Worm (Caenorhabditis elegans) whole organism, L3 larva: Measurements from ENCODE around the gene nhr-71.
A peak's percentile ranks its signal among the peaks of the same experiment; 100 is the strongest.

ENCODE experiments used
- aly-2 ChIP-seq: fragments of 150-350 bp; optimal IDR thresholded peaks from 2 replicates; lab custom pipeline; 2014; ENCODE audit warnings: missing biosample characterization, missing genetic modification characterization
- ceh-16 ChIP-seq: sonication (generic microtip); optimal IDR thresholded peaks from 2 replicates; lab custom pipeline; 2017; ENCODE audit warnings: missing biosample characterization, missing genetic modification characterization
- ceh-28 ChIP-seq: fragments of 150-350 bp; optimal IDR thresholded peaks from 2 replicates; lab custom pipeline; 2014; ENCODE audit warnings: missing biosample characterization, missing genetic modification reagents, missing genetic modification characterization
- ceh-82 ChIP-seq: fragments of 150-350 bp; optimal IDR thresholded peaks from 2 replicates; lab custom pipeline; 2014; ENCODE audit warnings: missing biosample characterization, missing genetic modification characterization
- egl-27 ChIP-seq: sonication (generic microtip); optimal IDR thresholded peaks from 4 replicates; lab custom pipeline; 2017; ENCODE audit warnings: missing biosample characterization, missing genetic modification reagents, missing genetic modification characterization
- egl-5 ChIP-seq: fragments of 150-350 bp; optimal IDR thresholded peaks from 2 replicates; lab custom pipeline; 2017; ENCODE audit warnings: missing biosample characterization, missing genetic modification reagents, missing genetic modification characterization, inconsistent platforms
- elt-2 ChIP-seq: sonication (generic microtip); optimal IDR thresholded peaks from 2 replicates; lab custom pipeline; 2016; ENCODE audit warnings: missing genetic modification reagents, mild to moderate bottlenecking, missing genetic modification characterization, missing compliant biosample characterization
- elt-3 ChIP-seq, 3 experiments: fragments of 150-350 bp in 1 of 3; sonication (generic microtip) in 2 of 3; optimal IDR thresholded peaks; 2 replicates in 2 of 3; 4 replicates in 1 of 3; lab custom pipeline; 2014 to 2017; ENCODE audit warnings: missing biosample characterization in 3 of 3, missing genetic modification characterization in 3 of 3
- eor-1 ChIP-seq, 2 experiments: fragments of 150-350 bp; optimal IDR thresholded peaks; 2 replicates each; lab custom pipeline; 2014 to 2018; ENCODE audit warnings: missing biosample characterization in 2 of 2, missing genetic modification characterization in 2 of 2
- fkh-2 ChIP-seq: fragments of 150-350 bp; optimal IDR thresholded peaks from 2 replicates; lab custom pipeline; 2014; ENCODE audit warnings: missing biosample characterization, missing genetic modification reagents, missing genetic modification characterization
- fos-1 ChIP-seq: fragments of 150-350 bp; optimal IDR thresholded peaks from 2 replicates; lab custom pipeline; 2014; ENCODE audit warnings: missing biosample characterization, missing genetic modification characterization
- hmg-11 ChIP-seq: sonication (generic microtip); optimal IDR thresholded peaks from 2 replicates; lab custom pipeline; 2016; ENCODE audit warnings: missing genetic modification characterization, missing compliant biosample characterization
- jun-1 ChIP-seq: fragments of 150-350 bp; optimal IDR thresholded peaks from 2 replicates; lab custom pipeline; 2014; ENCODE audit warnings: missing biosample characterization, missing genetic modification reagents, missing genetic modification characterization
- lin-15B ChIP-seq: fragments of 150-350 bp; optimal IDR thresholded peaks from 2 replicates; lab custom pipeline; 2014; ENCODE audit warnings: missing biosample characterization, missing genetic modification characterization
- mml-1 ChIP-seq: fragments of 150-350 bp; sonication (generic microtip); optimal IDR thresholded peaks from 3 replicates; lab custom pipeline; 2014; ENCODE audit warnings: missing biosample characterization, missing genetic modification characterization
- nfya-1 ChIP-seq: sonication (generic microtip); optimal IDR thresholded peaks from 2 replicates; lab custom pipeline; 2017; ENCODE audit warnings: missing genetic modification characterization, mild to moderate bottlenecking, missing compliant biosample characterization, antibody characterized with exemption, moderate library complexity; ENCODE audit not compliant: insufficient read depth
- nhr-11 ChIP-seq: fragments of 150-350 bp; optimal IDR thresholded peaks from 2 replicates; lab custom pipeline; 2014; ENCODE audit warnings: missing biosample characterization, missing genetic modification characterization
- nhr-23 ChIP-seq: fragments of 150-350 bp; optimal IDR thresholded peaks from 2 replicates; lab custom pipeline; 2014; ENCODE audit warnings: missing biosample characterization, missing genetic modification reagents, missing genetic modification characterization
- nhr-237 ChIP-seq: fragments of 150-350 bp; optimal IDR thresholded peaks from 2 replicates; lab custom pipeline; 2014; ENCODE audit warnings: missing biosample characterization, missing genetic modification characterization
- nhr-25 ChIP-seq: sonication (generic microtip); optimal IDR thresholded peaks from 2 replicates; lab custom pipeline; 2017; ENCODE audit warnings: missing biosample characterization, missing genetic modification characterization
- nhr-28 ChIP-seq: fragments of 150-350 bp; optimal IDR thresholded peaks from 2 replicates; lab custom pipeline; 2014; ENCODE audit warnings: missing biosample characterization, missing genetic modification characterization
- nhr-43 ChIP-seq: sonication (generic microtip); optimal IDR thresholded peaks from 2 replicates; lab custom pipeline; 2016; ENCODE audit warnings: mild to moderate bottlenecking, missing genetic modification characterization, missing compliant biosample characterization; ENCODE audit not compliant: poor library complexity, severe bottlenecking
- nhr-76 ChIP-seq: fragments of 150-350 bp; sonication (generic microtip); optimal IDR thresholded peaks from 5 replicates; lab custom pipeline; 2014; ENCODE audit warnings: missing biosample characterization, missing genetic modification characterization
- nhr-77 ChIP-seq: fragments of 150-350 bp; optimal IDR thresholded peaks from 2 replicates; lab custom pipeline; 2014; ENCODE audit warnings: missing biosample characterization, missing genetic modification characterization
- pha-4 ChIP-seq: fragments of 150-350 bp; optimal IDR thresholded peaks from 2 replicates; lab custom pipeline; 2014; ENCODE audit warnings: missing biosample characterization, missing genetic modification reagents, missing genetic modification characterization
- pqm-1 ChIP-seq: fragments of 150-350 bp; optimal IDR thresholded peaks from 2 replicates; lab custom pipeline; 2017; ENCODE audit warnings: missing biosample characterization, missing genetic modification characterization, inconsistent platforms
- sea-2 ChIP-seq: fragments of 150-350 bp; sonication (generic microtip); optimal IDR thresholded peaks from 4 replicates; lab custom pipeline; 2014; ENCODE audit warnings: missing biosample characterization, missing genetic modification reagents, missing genetic modification characterization
- skn-1 ChIP-seq: fragments of 150-350 bp; optimal IDR thresholded peaks from 2 replicates; lab custom pipeline; 2014; ENCODE audit warnings: missing biosample characterization, missing genetic modification characterization
- unc-39 ChIP-seq: sonication (generic microtip); optimal IDR thresholded peaks from 4 replicates; lab custom pipeline; 2017; ENCODE audit warnings: missing biosample characterization, missing genetic modification characterization
- unc-62 ChIP-seq: fragments of 150-350 bp; sonication (generic microtip); optimal IDR thresholded peaks from 4 replicates; lab custom pipeline; 2014; ENCODE audit warnings: missing biosample characterization, missing genetic modification reagents, missing genetic modification characterization
- zag-1 ChIP-seq: fragments of 150-350 bp; optimal IDR thresholded peaks from 2 replicates; lab custom pipeline; 2014; ENCODE audit warnings: missing biosample characterization, missing genetic modification characterization
- ztf-11 ChIP-seq: fragments of 150-350 bp; optimal IDR thresholded peaks from 2 replicates; lab custom pipeline; 2014; ENCODE audit warnings: missing biosample characterization, missing genetic modification characterization
- ztf-4 ChIP-seq: fragments of 150-350 bp; optimal IDR thresholded peaks from 2 replicates; lab custom pipeline; 2014; ENCODE audit warnings: missing biosample characterization, missing genetic modification characterization

Gene nhr-71

ce11 chrX:13746231-13746630 lies 884 bp upstream of the nhr-71 start:
- TF ChIP-seq sea-2 (GFP tag; lab: Kevin White, UChicago) (no peak), pqm-1 (tag; lab: Kevin White, UChicago) (peak; percentile 73), elt-2 (peak; percentile 72), ceh-28 (tag; lab: Kevin White, UChicago) (no peak), ztf-4 (no peak), lin-15B (no peak), fkh-2 (no peak), jun-1 (tag; lab: Kevin White, UChicago) (no peak), zag-1 (tag; lab: Kevin White, UChicago) (no peak), egl-27 (tag; lab: Kevin White, UChicago) (no peak), unc-62 (no peak), ztf-11 (tag; lab: Kevin White, UChicago) (no peak), nhr-28 (tag; lab: Kevin White, UChicago) (no peak), nhr-11 (tag; lab: Kevin White, UChicago) (no peak), nhr-23 (tag; lab: Kevin White, UChicago) (no peak)

- peak; percentile 77 for TF ChIP-seq pha-4 (tag; lab: Kevin White, UChicago)
- TF ChIP-seq nhr-25: no peak
- peak; percentile 25 for TF ChIP-seq pqm-1 (tag; lab: Kevin White, UChicago)
- no peak for TF ChIP-seq unc-39 (tag; lab: Kevin White, UChicago)
- TF ChIP-seq hmg-11: no peak
- no peak for TF ChIP-seq nhr-77 (tag; lab: Kevin White, UChicago)
- no peak for TF ChIP-seq skn-1 (tag; lab: Kevin White, UChicago)
- peak; percentile 8 for TF ChIP-seq elt-2
- TF ChIP-seq, all 47 proteins: peak for 3
Measured at ce11 chrX:13747997-13748396, 882 bp downstream of the nhr-71 start.

ce11 chrX:13752822-13753581 lies 5.9 kb downstream of the nhr-71 start:
- TF ChIP-seq elt-2 (peak; percentile 21), skn-1 (tag; lab: Kevin White, UChicago) (no peak), nfya-1 (peak; percentile 30), pha-4 (tag; lab: Kevin White, UChicago) (peak; percentile 26), fkh-2 (no peak)

ce11 chrX:13754498-13754897 lies 7.4 kb downstream of the nhr-71 start:
- TF ChIP-seq nhr-43 (peak; percentile 17), nhr-25 (peak; percentile 1), ceh-82 (tag; lab: Kevin White, UChicago) (no peak), nfya-1 (peak; percentile 37), hmg-11 (peak; percentile 71), aly-2 (no peak), nhr-23 (tag; lab: Kevin White, UChicago) (peak; percentile 46)

ce11 chrX:13755469-13755868 lies 8.4 kb downstream of the nhr-71 start, which contains the start of gene aakb-1:
aakb-1 (plus strand) TSS chrX:13755769.
- no peak for TF ChIP-seq ceh-82 (tag; lab: Kevin White, UChicago)
- TF ChIP-seq zag-1 (tag; lab: Kevin White, UChicago): no peak
- no peak for TF ChIP-seq fos-1 (tag; lab: Kevin White, UChicago)
- no peak for TF ChIP-seq nfya-1
- no peak for TF ChIP-seq hmg-11
- TF ChIP-seq unc-62: no peak
- no peak for TF ChIP-seq nhr-43
- no peak for TF ChIP-seq pha-4 (tag; lab: Kevin White, UChicago)
- TF ChIP-seq nhr-76 (tag; lab: Kevin White, UChicago): no peak
- TF ChIP-seq ceh-16 (tag; lab: Kevin White, UChicago): no peak
- TF ChIP-seq mml-1 (tag; lab: Kevin White, UChicago): no peak
- no peak for TF ChIP-seq nhr-237
- no peak for TF ChIP-seq nhr-11 (tag; lab: Kevin White, UChicago)
- no peak for TF ChIP-seq elt-3 (tag; optimal IDR thresholded peaks at IDR 0.05; lab: Kevin White, UChicago)
- no peak for TF ChIP-seq unc-39 (tag; lab: Kevin White, UChicago)
- TF ChIP-seq egl-5 (tag; lab: Kevin White, UChicago): no peak
- no peak for TF ChIP-seq eor-1 (tag; optimal IDR thresholded peaks at IDR 0.05; lab: Kevin White, UChicago)
- TF ChIP-seq, all 47 proteins: peak for 0
